Fruit fly (Drosophila melanogaster) whole organism, embryonic: ENCODE measurements around the gene Dhod.
A peak's percentile ranks its signal among the peaks of the same experiment; 100 is the strongest.

Experiments used
- Atf6 ChIP-seq: fragments of 200-800 bp; sonication (Bioruptor generic); IDR thresholded peaks from 2 replicates; pipeline ENCODE4 v1.3.6; 2022; ENCODE audit warnings: missing biosample characterization, missing genetic modification characterization
- BEAF-32 ChIP-seq: fragments of 200-800 bp; sonication (Bioruptor generic); optimal IDR thresholded peaks from 3 replicates; lab custom pipeline; 2017; ENCODE audit warnings: missing biosample characterization, missing genetic modification characterization, mild to moderate bottlenecking, moderate library complexity, missing genetic modification reagents
- Bdp1 ChIP-seq: fragments of 200-800 bp; sonication (Bioruptor generic); optimal IDR thresholded peaks from 3 replicates; lab custom pipeline; 2016; ENCODE audit warnings: missing biosample characterization, missing genetic modification characterization
- CG10209 ChIP-seq: fragments of 200-800 bp; sonication (Bioruptor generic); optimal IDR thresholded peaks from 3 replicates; lab custom pipeline; 2017; ENCODE audit warnings: missing biosample characterization, mild to moderate bottlenecking, missing genetic modification characterization, missing genetic modification reagents
- CG10543 ChIP-seq: fragments of 200-800 bp; sonication (Bioruptor generic); optimal IDR thresholded peaks from 3 replicates; lab custom pipeline; 2017; ENCODE audit warnings: missing biosample characterization, mild to moderate bottlenecking, missing genetic modification characterization, moderate library complexity
- CG10565 ChIP-seq: fragments of 200-800 bp; sonication (Bioruptor generic); optimal IDR thresholded peaks from 3 replicates; lab custom pipeline; 2016; ENCODE audit warnings: missing biosample characterization, mild to moderate bottlenecking, missing genetic modification characterization
- CG11504 ChIP-seq: fragments of 200-800 bp; sonication (Bioruptor generic); optimal IDR thresholded peaks from 3 replicates; lab custom pipeline; 2019; ENCODE audit warnings: missing biosample characterization, mild to moderate bottlenecking, missing genetic modification characterization, moderate library complexity
- CG11695 ChIP-seq: fragments of 200-800 bp; sonication (Bioruptor generic); IDR thresholded peaks from 3 replicates; pipeline ENCODE4 v1.3.6; 2022; ENCODE audit warnings: missing biosample characterization, missing genetic modification characterization
- CG12659 ChIP-seq: fragments of 200-800 bp; sonication (Bioruptor generic); optimal IDR thresholded peaks from 3 replicates; lab custom pipeline; 2017; ENCODE audit warnings: mild to moderate bottlenecking, missing biosample characterization, missing genetic modification reagents, missing genetic modification characterization
- CG31441 ChIP-seq: fragments of 200-800 bp; sonication (Bioruptor generic); IDR thresholded peaks from 2 replicates; pipeline ENCODE4 v1.3.6; 2022; ENCODE audit warnings: missing biosample characterization, missing genetic modification characterization
- CG32767 ChIP-seq: fragments of 200-800 bp; sonication (Bioruptor generic); IDR thresholded peaks from 2 replicates; pipeline ENCODE4 v1.3.6; 2022; ENCODE audit warnings: missing biosample characterization, missing genetic modification characterization
- CG33557 ChIP-seq: fragments of 200-800 bp; sonication (Bioruptor generic); optimal IDR thresholded peaks from 2 replicates; lab custom pipeline; 2019; ENCODE audit warnings: missing biosample characterization, mild to moderate bottlenecking, missing genetic modification characterization, moderate library complexity
- CG34224 ChIP-seq: fragments of 200-800 bp; sonication (Bioruptor generic); IDR thresholded peaks from 3 replicates; pipeline ENCODE4 v1.3.6; 2022; ENCODE audit warnings: missing biosample characterization, missing genetic modification characterization; ENCODE audit not compliant: partially characterized antibody
- CG5245 ChIP-seq: fragments of 200-800 bp; sonication (Bioruptor generic); optimal IDR thresholded peaks from 3 replicates; lab custom pipeline; 2016; ENCODE audit warnings: missing biosample characterization, missing genetic modification characterization
- CG7556 ChIP-seq: fragments of 200-800 bp; sonication (Bioruptor generic); optimal IDR thresholded peaks from 2 replicates; lab custom pipeline; 2017; ENCODE audit warnings: missing biosample characterization, mild to moderate bottlenecking, missing genetic modification characterization
- CG8944 ChIP-seq: fragments of 200-800 bp; sonication (Bioruptor generic); optimal IDR thresholded peaks from 3 replicates; lab custom pipeline; 2016; ENCODE audit warnings: missing biosample characterization, missing genetic modification characterization
- CG9817 ChIP-seq: fragments of 200-800 bp; sonication (Bioruptor generic); optimal IDR thresholded peaks from 2 replicates; lab custom pipeline; 2018; ENCODE audit warnings: missing biosample characterization, mild to moderate bottlenecking, missing genetic modification characterization, moderate library complexity
- CkIIα-i1 ChIP-seq: fragments of 200-800 bp; sonication (Bioruptor generic); IDR thresholded peaks from 2 replicates; pipeline ENCODE4 v1.3.6; 2022; ENCODE audit warnings: missing biosample characterization, missing genetic modification characterization
- H15 ChIP-seq: fragments of 200-800 bp; sonication (Bioruptor generic); IDR thresholded peaks from 3 replicates; pipeline ENCODE4 v1.3.6; 2022; ENCODE audit warnings: missing biosample characterization, missing genetic modification characterization
- HLH54F ChIP-seq: fragments of 200-800 bp; sonication (Bioruptor generic); optimal IDR thresholded peaks from 3 replicates; lab custom pipeline; 2016; ENCODE audit warnings: missing biosample characterization, missing genetic modification characterization
- Lim3 ChIP-seq: fragments of 200-800 bp; sonication (Bioruptor generic); IDR thresholded peaks from 2 replicates; pipeline ENCODE4 v1.3.6; 2022; ENCODE audit warnings: missing biosample characterization, missing genetic modification characterization
- Mad ChIP-seq: fragments of 200-800 bp; sonication (Bioruptor generic); optimal IDR thresholded peaks from 2 replicates; lab custom pipeline; 2016; ENCODE audit warnings: missing biosample characterization, missing genetic modification characterization
- Max ChIP-seq: fragments of 200-800 bp; sonication (Bioruptor generic); optimal IDR thresholded peaks from 2 replicates; lab custom pipeline; 2016; ENCODE audit warnings: missing biosample characterization, mild to moderate bottlenecking, missing genetic modification characterization
- NFAT ChIP-seq: fragments of 200-800 bp; sonication (Bioruptor generic); IDR thresholded peaks from 2 replicates; pipeline ENCODE4 v1.3.6; 2022; ENCODE audit warnings: missing biosample characterization, missing genetic modification characterization
- NfI ChIP-seq: fragments of 200-800 bp; sonication (Bioruptor generic); optimal IDR thresholded peaks from 3 replicates; lab custom pipeline; 2018; ENCODE audit warnings: missing biosample characterization, mild to moderate bottlenecking, missing genetic modification characterization, moderate library complexity
- PHDP ChIP-seq: fragments of 200-800 bp; sonication (Bioruptor generic); optimal IDR thresholded peaks from 3 replicates; lab custom pipeline; 2018; ENCODE audit warnings: missing biosample characterization, mild to moderate bottlenecking, missing genetic modification characterization, moderate library complexity
- Poxn ChIP-seq: fragments of 200-800 bp; sonication (Bioruptor generic); IDR thresholded peaks from 2 replicates; pipeline ENCODE4 v1.3.6; 2022; ENCODE audit warnings: missing biosample characterization, missing genetic modification characterization
- Ptx1 ChIP-seq: fragments of 200-800 bp; sonication (Bioruptor generic); IDR thresholded peaks from 2 replicates; pipeline ENCODE4 v1.3.6; 2022; ENCODE audit warnings: missing biosample characterization, missing genetic modification characterization
- ase ChIP-seq: fragments of 200-800 bp; sonication (Bioruptor generic); IDR thresholded peaks from 3 replicates; pipeline ENCODE4 v1.3.6; 2022; ENCODE audit warnings: missing biosample characterization, missing genetic modification characterization
- chn ChIP-seq: fragments of 200-800 bp; sonication (Bioruptor generic); optimal IDR thresholded peaks from 2 replicates; lab custom pipeline; 2016; ENCODE audit warnings: missing biosample characterization, missing genetic modification characterization
- crp ChIP-seq, 2 experiments: fragments of 200-800 bp; sonication (Bioruptor generic); optimal IDR thresholded peaks; 2 replicates in 1 of 2; 3 replicates in 1 of 2; lab custom pipeline; 2017; ENCODE audit warnings: missing biosample characterization in 2 of 2, missing genetic modification characterization in 2 of 2, mild to moderate bottlenecking in 1 of 2, moderate library complexity in 1 of 2
- dmrt11E ChIP-seq: fragments of 200-800 bp; sonication (Bioruptor generic); optimal IDR thresholded peaks from 3 replicates; lab custom pipeline; 2018; ENCODE audit warnings: missing biosample characterization, mild to moderate bottlenecking, missing genetic modification characterization, moderate library complexity
- dmrt99B ChIP-seq: fragments of 200-800 bp; sonication (Bioruptor generic); optimal IDR thresholded peaks from 2 replicates; lab custom pipeline; 2018; ENCODE audit warnings: missing biosample characterization, mild to moderate bottlenecking, missing genetic modification characterization, moderate library complexity
- fd102C ChIP-seq: fragments of 200-800 bp; sonication (Bioruptor generic); optimal IDR thresholded peaks from 2 replicates; lab custom pipeline; 2018; ENCODE audit warnings: missing biosample characterization, mild to moderate bottlenecking, missing genetic modification characterization, moderate library complexity
- insv ChIP-seq, 2 experiments: fragments of 200-800 bp; sonication (Bioruptor generic); optimal IDR thresholded peaks; 3 replicates each; lab custom pipeline; 2016 to 2018; ENCODE audit warnings: missing biosample characterization in 2 of 2, missing genetic modification characterization in 2 of 2
- jigr1 ChIP-seq: fragments of 200-800 bp; sonication (Bioruptor generic); IDR thresholded peaks from 3 replicates; pipeline ENCODE4 v1.3.6; 2022; ENCODE audit warnings: missing biosample characterization, missing genetic modification characterization
- kah ChIP-seq: fragments of 200-800 bp; sonication (Bioruptor generic); optimal IDR thresholded peaks from 2 replicates; lab custom pipeline; 2018; ENCODE audit warnings: missing biosample characterization, mild to moderate bottlenecking, missing genetic modification characterization
- knrl ChIP-seq: fragments of 200-800 bp; sonication (Bioruptor generic); IDR thresholded peaks from 3 replicates; pipeline ENCODE4 v1.3.6; 2022; ENCODE audit warnings: missing biosample characterization, missing genetic modification characterization; ENCODE audit not compliant: partially characterized antibody
- mam ChIP-seq: fragments of 200-800 bp; sonication (Bioruptor generic); optimal IDR thresholded peaks from 3 replicates; lab custom pipeline; 2016; ENCODE audit warnings: missing biosample characterization, missing genetic modification characterization
- nau ChIP-seq: fragments of 200-800 bp; sonication (Bioruptor generic); optimal IDR thresholded peaks from 3 replicates; lab custom pipeline; 2017; ENCODE audit warnings: missing biosample characterization, mild to moderate bottlenecking, missing genetic modification characterization, missing genetic modification reagents
- oc ChIP-seq: fragments of 200-800 bp; sonication (Bioruptor generic); optimal IDR thresholded peaks from 2 replicates; lab custom pipeline; 2018; ENCODE audit warnings: missing biosample characterization, mild to moderate bottlenecking, missing genetic modification characterization, moderate library complexity
- row ChIP-seq: fragments of 200-800 bp; sonication (Bioruptor generic); IDR thresholded peaks from 3 replicates; pipeline ENCODE4 v1.3.6; 2022; ENCODE audit warnings: missing biosample characterization, missing genetic modification characterization
- shn ChIP-seq: fragments of 200-800 bp; sonication (Bioruptor generic); optimal IDR thresholded peaks from 3 replicates; lab custom pipeline; 2016; ENCODE audit warnings: missing biosample characterization, missing genetic modification characterization
- stc ChIP-seq: fragments of 200-800 bp; sonication (Bioruptor generic); IDR thresholded peaks from 2 replicates; pipeline ENCODE4 v1.3.6; 2022; ENCODE audit warnings: missing biosample characterization, missing genetic modification characterization
- tap ChIP-seq: fragments of 200-800 bp; optimal IDR thresholded peaks from 3 replicates; lab custom pipeline; 2019; ENCODE audit warnings: missing biosample characterization, mild to moderate bottlenecking, missing genetic modification characterization, moderate library complexity
- tio ChIP-seq: fragments of 200-800 bp; sonication (Bioruptor generic); optimal IDR thresholded peaks from 2 replicates; lab custom pipeline; 2017; ENCODE audit warnings: missing biosample characterization, missing genetic modification characterization, inconsistent platforms
- trem ChIP-seq: fragments of 200-800 bp; optimal IDR thresholded peaks from 3 replicates; lab custom pipeline; 2019; ENCODE audit warnings: missing biosample characterization, mild to moderate bottlenecking, missing genetic modification characterization, moderate library complexity
- twi ChIP-seq: fragments of 200-800 bp; optimal IDR thresholded peaks from 2 replicates; lab custom pipeline; 2019; ENCODE audit warnings: missing biosample characterization, mild to moderate bottlenecking, missing genetic modification characterization, moderate library complexity
- z ChIP-seq: fragments of 200-800 bp; sonication (Bioruptor generic); IDR thresholded peaks from 3 replicates; pipeline ENCODE4 v1.3.6; 2022; ENCODE audit warnings: missing biosample characterization, missing genetic modification characterization

The Dhod gene

DNA sequence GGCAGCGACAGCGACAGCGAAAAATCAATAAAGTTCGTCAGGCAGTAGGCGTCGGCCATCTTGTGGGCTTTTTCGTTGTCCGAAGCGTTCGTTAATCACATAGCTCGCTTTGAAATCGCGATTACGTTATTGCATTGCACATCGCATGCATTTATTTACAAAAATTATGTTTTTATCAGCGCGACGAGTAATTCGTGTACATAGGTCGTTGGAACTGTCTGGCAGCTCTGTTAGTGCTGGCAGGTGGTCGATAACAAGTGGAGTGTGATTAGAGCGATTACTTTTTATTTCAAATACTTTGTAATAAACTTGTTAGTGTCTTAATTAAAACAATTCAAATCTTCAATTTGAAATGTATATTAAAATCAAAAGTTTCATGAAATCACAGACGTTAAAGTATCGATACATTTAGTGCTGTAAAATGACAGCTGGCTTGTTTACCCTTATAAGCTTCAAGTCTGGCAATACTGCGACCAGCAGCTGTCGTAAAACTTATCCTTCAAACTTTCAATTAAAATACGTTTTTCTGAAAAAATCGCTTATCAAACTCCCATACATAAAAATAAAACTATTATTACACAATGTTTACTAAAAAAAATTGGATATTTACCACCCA lies 11.1 kb upstream of the Dhod start, which contains the start of gene CG8032 (continued):
- no peak for TF ChIP-seq Lim3 (GFP tag; lab: Robert Waterston, UW)
- peak; percentile 5 for TF ChIP-seq CG10209
- TF ChIP-seq Mad (GFP tag; lab: Kevin White, UChicago) = peak; percentile 54
- TF ChIP-seq fd102C (GFP tag; lab: Kevin White, UChicago) = no peak
- peak; percentile 14 for TF ChIP-seq Bdp1 (GFP tag; lab: Kevin White, UChicago)
- TF ChIP-seq tap (tag; lab: Kevin White, UChicago) = peak; percentile 16
- TF ChIP-seq CG12659 (GFP tag; lab: Kevin White, UChicago) = peak; percentile 43
- peak; percentile 65 for TF ChIP-seq knrl (GFP tag; lab: Robert Waterston, UW)
- TF ChIP-seq row (GFP tag; lab: Robert Waterston, UW) = peak; percentile 62
- peak; percentile 32 for TF ChIP-seq CG33557 (GFP tag; lab: Kevin White, UChicago)
- peak; percentile 64 for TF ChIP-seq CG8944
- no peak for TF ChIP-seq CG10565 (GFP tag; lab: Kevin White, UChicago)
- TF ChIP-seq z (GFP tag; lab: Robert Waterston, UW) = no peak
- no peak for TF ChIP-seq CkIIα-i1 (GFP tag; lab: Robert Waterston, UW)
- peak; percentile 64 for TF ChIP-seq mam (GFP tag; lab: Kevin White, UChicago)
- TF ChIP-seq dmrt99B (tag; lab: Kevin White, UChicago) = peak; percentile 26
- TF ChIP-seq shn (GFP tag; lab: Kevin White, UChicago) = peak; percentile 36
- peak in 1 of 2 experiments; percentile 12 for TF ChIP-seq insv (GFP tag; optimal IDR thresholded peaks at IDR 0.05; lab: Kevin White, UChicago)
- no peak for TF ChIP-seq NFAT (GFP tag; lab: Robert Waterston, UW)
- TF ChIP-seq nau (GFP tag; lab: Kevin White, UChicago) = peak; percentile 7
- no peak for TF ChIP-seq jigr1 (GFP tag; lab: Robert Waterston, UW)
- TF ChIP-seq twi = peak; percentile 3
- peak; percentile 81 for TF ChIP-seq BEAF-32 (GFP tag; lab: Kevin White, UChicago)
- peak; percentile 75 to 95 for TF ChIP-seq crp (GFP tag; optimal IDR thresholded peaks at IDR 0.05; lab: Kevin White, UChicago)
- TF ChIP-seq Ptx1 (GFP tag; lab: Robert Waterston, UW) = peak; percentile 44
- peak; percentile 39; the same call in 1 of the 2 replicates for TF ChIP-seq Atf6 (GFP tag; lab: Robert Waterston, UW)
- TF ChIP-seq PHDP (tag; lab: Kevin White, UChicago) = peak; percentile 30
- TF ChIP-seq H15 (GFP tag; lab: Robert Waterston, UW) = peak; percentile 22; the same call in 1 of the 3 replicates
- peak; percentile 19 for TF ChIP-seq HLH54F (GFP tag; lab: Kevin White, UChicago)
- TF ChIP-seq chn = peak; percentile 21
- TF ChIP-seq CG7556 = peak; percentile 17
- TF ChIP-seq tio = no peak
- TF ChIP-seq CG34224 = peak; percentile 76; the same call in 2 of the 3 replicates
- TF ChIP-seq Max (GFP tag; lab: Kevin White, UChicago) = peak; percentile 65
- TF ChIP-seq dmrt11E = peak; percentile 0
- no peak for TF ChIP-seq oc
- peak; percentile 39; the same call in 1 of the 2 replicates for TF ChIP-seq CG31441
- TF ChIP-seq ase (GFP tag; lab: Robert Waterston, UW) = peak; percentile 53; the same call in 2 of the 3 replicates
- 0 out of 2 replicates have a peak, but pooled peaks have one; percentile 11 for TF ChIP-seq stc
- TF ChIP-seq CG5245 = peak; percentile 11
- TF ChIP-seq CG10543 = peak; percentile 70
- TF ChIP-seq trem (tag; lab: Kevin White, UChicago) = peak; percentile 83
- TF ChIP-seq CG11504 = peak; percentile 41
- no peak for TF ChIP-seq CG11695 (GFP tag; lab: Robert Waterston, UW)
- TF ChIP-seq NfI (GFP tag; lab: Kevin White, UChicago) = peak; percentile 50
- no peak for TF ChIP-seq Poxn (GFP tag; lab: Robert Waterston, UW)
- 0 out of 2 replicates have a peak, but pooled peaks have one; percentile 14 for TF ChIP-seq CG32767
- TF ChIP-seq kah (GFP tag; lab: Kevin White, UChicago) = peak; percentile 44
- peak; percentile 31 for TF ChIP-seq CG9817 (tag; lab: Kevin White, UChicago)
